Worm (Caenorhabditis elegans) whole organism, young adult: ENCODE measurements around the gene gpn-1.

ENCODE experiments used
- F37B4.10 ChIP-seq: fragments of 200-800 bp; sonication (Bioruptor generic); IDR thresholded peaks from 2 replicates; pipeline ENCODE4 v1.3.6; 2022; ENCODE audit warnings: missing genetic modification characterization, missing compliant biosample characterization
- ama-1 ChIP-seq, 3 experiments: fragments of 150-350 bp in 1 of 3; sonication (generic microtip) in 2 of 3; optimal IDR thresholded peaks; 2 replicates each; lab custom pipeline; 2014 to 2018; ENCODE audit warnings: missing biosample characterization in 2 of 3, missing genetic modification characterization in 2 of 3, missing genetic modification reagents in 2 of 3
- egl-18 ChIP-seq: fragments of 200-800 bp; sonication (Bioruptor generic); IDR thresholded peaks from 2 replicates; pipeline ENCODE4 v1.3.6; 2022; ENCODE audit warnings: missing genetic modification reagents, missing genetic modification characterization, missing compliant biosample characterization
- mxl-1 ChIP-seq: sonication (generic microtip); optimal IDR thresholded peaks from 2 replicates; lab custom pipeline; 2016; ENCODE audit warnings: missing genetic modification characterization, missing compliant biosample characterization
- nhr-80 ChIP-seq: sonication (generic microtip); optimal IDR thresholded peaks from 2 replicates; lab custom pipeline; 2016; ENCODE audit warnings: missing genetic modification characterization, missing compliant biosample characterization
- snpc-3.4 ChIP-seq: sonication (generic microtip); optimal IDR thresholded peaks from 2 replicates; lab custom pipeline; 2017; ENCODE audit warnings: missing genetic modification characterization, mild to moderate bottlenecking, missing compliant biosample characterization, antibody characterized with exemption, moderate library complexity, missing genotype, missing genetic modification reagents
- snpc-4 ChIP-seq, 5 experiments: fragments of 150-350 bp in 1 of 5; sonication (generic microtip) in 4 of 5; optimal IDR thresholded peaks; 2 replicates each; lab custom pipeline; 2014 to 2018; ENCODE audit warnings: missing genetic modification characterization in 5 of 5, missing biosample characterization in 3 of 5, antibody characterized with exemption in 2 of 5, mild to moderate bottlenecking in 2 of 5, missing compliant biosample characterization in 2 of 5, missing genotype in 2 of 5, moderate library complexity in 2 of 5, missing genetic modification reagents in 1 of 5
- zim-3 ChIP-seq: sonication (generic microtip); optimal IDR thresholded peaks from 2 replicates; lab custom pipeline; 2017; ENCODE audit warnings: mild to moderate bottlenecking, missing genetic modification characterization, moderate library complexity, missing compliant biosample characterization

DNA sequence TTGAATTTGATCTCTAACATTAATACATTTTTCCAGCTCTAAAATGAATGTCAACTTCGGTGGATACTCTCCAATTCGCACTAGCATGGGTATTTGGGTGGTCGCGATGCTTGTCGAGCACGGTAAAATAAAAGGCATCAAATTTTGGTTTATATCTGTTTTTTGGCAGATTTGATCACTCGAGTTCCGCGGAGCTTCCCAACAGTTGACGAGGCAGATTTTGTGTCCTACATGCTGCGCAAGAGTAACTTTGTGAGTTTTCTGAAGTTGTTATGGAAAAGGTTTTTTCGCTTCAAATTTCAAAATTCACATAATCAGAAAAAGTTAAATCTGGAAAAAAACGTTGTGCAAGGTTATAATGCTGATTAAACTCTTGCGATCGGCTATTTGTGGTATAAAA is 40.1 kb upstream of the gpn-1 start:
- TF ChIP-seq F37B4.10 (GFP tag; lab: Robert Waterston, UW) (no peak), mxl-1 (no peak), zim-3 (tag; lab: Kevin White, UChicago) (no peak), snpc-4 (GFP tag; optimal IDR thresholded peaks at IDR 0.05; lab: Kevin White, UChicago) (no peak), snpc-4 (tag; optimal IDR thresholded peaks at IDR 0.05; lab: Kevin White, UChicago) (no peak), ama-1 (optimal IDR thresholded peaks at IDR 0.05; lab: Kevin White, UChicago) (no peak), ama-1 (GFP tag; optimal IDR thresholded peaks at IDR 0.05; lab: Kevin White, UChicago) (no peak), snpc-3.4 (tag; lab: Kevin White, UChicago) (no peak), egl-18 (GFP tag; lab: Robert Waterston, UW) (no peak), nhr-80 (tag; lab: Kevin White, UChicago) (no peak)
